Worm (Caenorhabditis elegans): ENCODE results near the gene F09E5.3.
A peak's percentile ranks its signal among the peaks of the same experiment; 100 is the strongest.

F09E5.3 gene

ce11 chrII:5389831-5390323 is 16.1 kb downstream of the F09E5.3 start, which contains the start of gene ndx-6 (continued):
- peak; percentile 62; the same call in 1 of the 2 replicates for TF ChIP-seq arid-1 (GFP tag; conservative IDR thresholded peaks at IDR 0.05)
- no peak for TF ChIP-seq nhr-41 (GFP tag; IDR thresholded peaks at IDR 0.05)
- no peak for TF ChIP-seq Y5F2A.4 (GFP tag; optimal IDR thresholded peaks at IDR 0.05)
- TF ChIP-seq daf-8 (GFP tag; IDR thresholded peaks at IDR 0.05), result no peak
- no peak for TF ChIP-seq lin-1 (GFP tag; IDR thresholded peaks at IDR 0.05)
- TF ChIP-seq ceh-20 (GFP tag; IDR thresholded peaks at IDR 0.05), result peak; percentile 58; the same call in 1 of the 2 replicates
- no peak for TF ChIP-seq snpc-4 (tag; optimal IDR thresholded peaks at IDR 0.05)
- TF ChIP-seq tag-97 (GFP tag; IDR thresholded peaks at IDR 0.05), result no peak
- TF ChIP-seq spr-1 (tag; optimal IDR thresholded peaks at IDR 0.05), result peak; percentile 66
- 0 out of 2 replicates have a peak, but pooled peaks have one; percentile 42 for TF ChIP-seq dmd-9 (GFP tag; IDR thresholded peaks at IDR 0.05)
- peak; percentile 55 for TF ChIP-seq ama-1 (optimal IDR thresholded peaks at IDR 0.05)
- TF ChIP-seq attf-4 (tag; optimal IDR thresholded peaks at IDR 0.05), result no peak
- TF ChIP-seq nhr-76 (tag; optimal IDR thresholded peaks at IDR 0.05), result no peak
- TF ChIP-seq Y48G9A.11 (GFP tag; IDR thresholded peaks at IDR 0.05), result no peak
- no peak for TF ChIP-seq ceh-44 (GFP tag; IDR thresholded peaks at IDR 0.05)
- no peak for TF ChIP-seq sdz-12 (GFP tag; optimal IDR thresholded peaks at IDR 0.05)
- no peak for TF ChIP-seq nhr-10 (tag; optimal IDR thresholded peaks at IDR 0.05)
- no peak for TF ChIP-seq F26F4.8 (GFP tag; conservative IDR thresholded peaks at IDR 0.05)
- no peak for TF ChIP-seq ceh-82 (tag; optimal IDR thresholded peaks at IDR 0.05)
- no peak for TF ChIP-seq ztf-11 (tag; optimal IDR thresholded peaks at IDR 0.05)
- TF ChIP-seq ZK337.2 (GFP tag; IDR thresholded peaks at IDR 0.05), result no peak
- TF ChIP-seq F49E8.2 (tag; optimal IDR thresholded peaks at IDR 0.05; ENCODE audit: borderline replicate concordance), result no peak
- TF ChIP-seq cey-2 (tag; optimal IDR thresholded peaks at IDR 0.05; ENCODE audit: borderline replicate concordance, insufficient read depth), result no peak
- peak; percentile 86 for TF ChIP-seq mep-1 (tag; optimal IDR thresholded peaks at IDR 0.05)
- TF ChIP-seq nhr-111 (GFP tag; optimal IDR thresholded peaks at IDR 0.05), result no peak
- TF ChIP-seq fkh-10 (GFP tag; optimal IDR thresholded peaks at IDR 0.05), result no peak
- no peak for TF ChIP-seq lim-7 (GFP tag; IDR thresholded peaks at IDR 0.05)
- peak in 1 of 2 experiments; percentile 43 for TF ChIP-seq hif-1 (tag; optimal IDR thresholded peaks at IDR 0.05)
- TF ChIP-seq daf-16 (GFP tag; optimal IDR thresholded peaks at IDR 0.05), result no peak
- TF ChIP-seq daf-16 (tag; optimal IDR thresholded peaks at IDR 0.05), result peak; percentile 47
- TF ChIP-seq mdt-29 (GFP tag; IDR thresholded peaks at IDR 0.05), result no peak
- 0 out of 2 replicates have a peak, but pooled peaks have one; percentile 32 for TF ChIP-seq lin-29 (GFP tag; IDR thresholded peaks at IDR 0.05)
- peak; percentile 71 for TF ChIP-seq hmg-1.1 (GFP tag; IDR thresholded peaks at IDR 0.05)
- TF ChIP-seq zfp-3 (GFP tag; conservative IDR thresholded peaks at IDR 0.05), result peak; percentile 60; the same call in 1 of the 2 replicates
- TF ChIP-seq nhr-11 (tag; optimal IDR thresholded peaks at IDR 0.05), result peak; percentile 71
- no peak for TF ChIP-seq zip-11 (GFP tag; IDR thresholded peaks at IDR 0.05)
- peak in 1 of 2 experiments; percentile 89 for TF ChIP-seq unc-62 (GFP tag; optimal IDR thresholded peaks at IDR 0.05 in 1 of 2)
- no peak for TF ChIP-seq unc-62 (tag; optimal IDR thresholded peaks at IDR 0.05)
- no peak for TF ChIP-seq egl-27 (tag; optimal IDR thresholded peaks at IDR 0.05)
- peak; percentile 24; the same call in 1 of the 2 replicates for TF ChIP-seq egl-43 (GFP tag; IDR thresholded peaks at IDR 0.05)
- TF ChIP-seq R02D3.7 (tag; optimal IDR thresholded peaks at IDR 0.05), result no peak
- TF ChIP-seq lin-13 (GFP tag; optimal IDR thresholded peaks at IDR 0.05), result peak; percentile 64
- peak; percentile 72 for TF ChIP-seq hlh-11 (tag; optimal IDR thresholded peaks at IDR 0.05)
- no peak for TF ChIP-seq ces-1 (GFP tag; optimal IDR thresholded peaks at IDR 0.05)
- TF ChIP-seq pqm-1 (tag; optimal IDR thresholded peaks at IDR 0.05), result no peak
- no peak for TF ChIP-seq snpc-1.2 (GFP tag; IDR thresholded peaks at IDR 0.05)
- TF ChIP-seq nhr-237 (tag; optimal IDR thresholded peaks at IDR 0.05), result no peak
- TF ChIP-seq dmd-8 (GFP tag; IDR thresholded peaks at IDR 0.05), result no peak
- peak; percentile 49 for TF ChIP-seq nhr-28 (tag; optimal IDR thresholded peaks at IDR 0.05)
- no peak for TF ChIP-seq ceh-62 (tag; optimal IDR thresholded peaks at IDR 0.05)
- peak; percentile 61 for TF ChIP-seq dmd-6 (GFP tag; IDR thresholded peaks at IDR 0.05)
- peak; percentile 88 for TF ChIP-seq nhr-77 (tag; optimal IDR thresholded peaks at IDR 0.05)
